Worm (Caenorhabditis elegans) whole organism, L1 larva: Measurements from ENCODE around the gene srh-39.

Experiments
- egl-27 ChIP-seq, 2 experiments: fragments of 150-350 bp in 1 of 2; sonication (generic microtip); optimal IDR thresholded peaks; 3 replicates each; lab custom pipeline; 2017 to 2018; ENCODE audit warnings: missing biosample characterization in 2 of 2, missing genetic modification characterization in 2 of 2, missing genetic modification reagents in 2 of 2
- lsy-2 ChIP-seq, 2 experiments: fragments of 150-350 bp; optimal IDR thresholded peaks; 2 replicates each; lab custom pipeline; 2014; ENCODE audit warnings: missing biosample characterization in 2 of 2, missing genetic modification characterization in 2 of 2
- nhr-11 ChIP-seq: fragments of 150-350 bp; optimal IDR thresholded peaks from 2 replicates; lab custom pipeline; 2014; ENCODE audit warnings: missing biosample characterization, missing genetic modification characterization
- nhr-77 ChIP-seq: fragments of 150-350 bp; optimal IDR thresholded peaks from 2 replicates; lab custom pipeline; 2014; ENCODE audit warnings: missing biosample characterization, missing genetic modification characterization
- nhr-90 ChIP-seq: sonication (generic microtip); optimal IDR thresholded peaks from 2 replicates; lab custom pipeline; 2016; ENCODE audit warnings: mild to moderate bottlenecking, missing genetic modification characterization, missing compliant biosample characterization; ENCODE audit not compliant: poor library complexity
- pag-3 ChIP-seq: sonication (generic microtip); optimal IDR thresholded peaks from 2 replicates; lab custom pipeline; 2017; ENCODE audit warnings: missing genetic modification characterization, mild to moderate bottlenecking, missing compliant biosample characterization, antibody characterized with exemption, borderline replicate concordance; ENCODE audit not compliant: insufficient read depth
- snpc-4 ChIP-seq: fragments of 150-350 bp; optimal IDR thresholded peaks from 2 replicates; lab custom pipeline; 2014; ENCODE audit warnings: missing biosample characterization, missing genetic modification characterization
- sptf-1 ChIP-seq: fragments of 150-350 bp; optimal IDR thresholded peaks from 2 replicates; lab custom pipeline; 2014; ENCODE audit warnings: missing biosample characterization, missing genetic modification characterization
- unc-62 ChIP-seq: fragments of 150-350 bp; optimal IDR thresholded peaks from 2 replicates; lab custom pipeline; 2014; ENCODE audit warnings: missing biosample characterization, missing genetic modification reagents, missing genetic modification characterization
- xbp-1 ChIP-seq: sonication (generic microtip); optimal IDR thresholded peaks from 2 replicates; lab custom pipeline; 2016; ENCODE audit warnings: missing genetic modification characterization, missing compliant biosample characterization
- zag-1 ChIP-seq: fragments of 150-350 bp; optimal IDR thresholded peaks from 2 replicates; lab custom pipeline; 2014; ENCODE audit warnings: missing biosample characterization, missing genetic modification characterization

DNA sequence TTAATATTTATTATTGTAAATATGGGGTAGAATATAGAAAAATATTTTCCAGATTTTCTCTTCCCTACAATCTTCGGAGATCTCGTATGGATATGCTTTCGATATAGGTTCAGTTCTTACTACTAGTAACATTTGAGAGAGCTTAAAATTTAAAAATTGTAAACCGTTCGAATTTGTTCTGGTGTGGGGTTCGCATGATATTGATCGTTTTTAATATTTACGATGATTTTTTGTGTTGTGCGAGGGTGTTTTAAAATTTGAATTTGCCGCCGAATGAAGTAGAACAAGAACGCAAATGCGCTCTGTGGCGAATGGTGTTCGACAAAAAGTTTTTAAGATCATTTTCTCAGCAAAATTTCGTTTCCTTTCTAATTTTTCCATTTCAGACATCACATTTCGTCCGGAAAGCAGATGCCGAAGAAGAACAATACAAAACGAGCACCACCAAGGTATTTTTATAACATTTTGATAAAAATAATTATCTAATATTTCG is 18.2 kb upstream of the srh-39 start, which contains the start of gene skr-17:
- TF ChIP-seq unc-62 (GFP tag; lab: Kevin White, UChicago): no peak
- no peak for TF ChIP-seq snpc-4
- TF ChIP-seq sptf-1: no peak
- no peak for TF ChIP-seq nhr-90 (tag; lab: Kevin White, UChicago)
- TF ChIP-seq lsy-2 (tag; optimal IDR thresholded peaks at IDR 0.05; lab: Kevin White, UChicago): no peak
- TF ChIP-seq xbp-1 (tag; lab: Kevin White, UChicago): no peak
- TF ChIP-seq nhr-11: no peak
- TF ChIP-seq egl-27 (tag; optimal IDR thresholded peaks at IDR 0.05; lab: Kevin White, UChicago): no peak
- no peak for TF ChIP-seq zag-1 (tag; lab: Kevin White, UChicago)
- no peak for TF ChIP-seq pag-3 (tag; lab: Kevin White, UChicago)
- no peak for TF ChIP-seq nhr-77 (tag; lab: Kevin White, UChicago)
